Fruit fly (Drosophila melanogaster) whole organism, wandering third instar larva: ENCODE data around the gene CG34316.
A peak's percentile ranks its signal among the peaks of the same experiment; 100 is the strongest.

Source experiments
- Abd-B ChIP-seq: fragments of >200 bp; optimal IDR thresholded peaks from 2 replicates; lab custom pipeline; 2017; ENCODE audit warnings: missing biosample characterization, missing genetic modification characterization
- CG32264 ChIP-seq: fragments of 200-800 bp; sonication (Bioruptor generic); optimal IDR thresholded peaks from 2 replicates; lab custom pipeline; 2016; ENCODE audit warnings: missing biosample characterization, missing genetic modification characterization
- CG9705 ChIP-seq: fragments of 200-800 bp; sonication (Bioruptor generic); optimal IDR thresholded peaks from 2 replicates; lab custom pipeline; 2018; ENCODE audit warnings: missing biosample characterization, mild to moderate bottlenecking, missing genetic modification characterization
- CrebA ChIP-seq: fragments of 200-800 bp; sonication (Bioruptor generic); optimal IDR thresholded peaks from 2 replicates; lab custom pipeline; 2016; ENCODE audit warnings: missing biosample characterization, mild to moderate bottlenecking, missing genetic modification characterization, borderline replicate concordance
- Dfd ChIP-seq: fragments of >200 bp; optimal IDR thresholded peaks from 2 replicates; lab custom pipeline; 2017; ENCODE audit warnings: missing biosample characterization, missing genetic modification characterization
- Dif ChIP-seq: fragments of 200-275, 200-300 bp; sonication (Bioruptor generic); optimal IDR thresholded peaks from 2 replicates; lab custom pipeline; 2018; ENCODE audit warnings: missing biosample characterization, missing genetic modification characterization; ENCODE audit not compliant: partially characterized antibody
- GATAd ChIP-seq: sonication (Bioruptor generic); optimal IDR thresholded peaks from 2 replicates; lab custom pipeline; 2016; ENCODE audit warnings: missing biosample characterization, missing genetic modification characterization
- HLH106 ChIP-seq: fragments of 200-800 bp; optimal IDR thresholded peaks from 3 replicates; lab custom pipeline; 2019; ENCODE audit warnings: missing biosample characterization, mild to moderate bottlenecking, missing genetic modification characterization, moderate library complexity
- Hnf4 ChIP-seq: fragments of 200-800 bp; sonication (Bioruptor generic); optimal IDR thresholded peaks from 2 replicates; lab custom pipeline; 2016; ENCODE audit warnings: missing biosample characterization, mild to moderate bottlenecking, missing genetic modification characterization
- Hr78 ChIP-seq: fragments of >200 bp; optimal IDR thresholded peaks from 2 replicates; lab custom pipeline; 2017; ENCODE audit warnings: missing biosample characterization, missing genetic modification characterization
- Hr83 ChIP-seq: fragments of 200-300 bp; sonication (Bioruptor generic); optimal IDR thresholded peaks from 2 replicates; lab custom pipeline; 2016; ENCODE audit warnings: missing biosample characterization, mild to moderate bottlenecking, missing genetic modification characterization, moderate library complexity; ENCODE audit not compliant: poor library complexity, severe bottlenecking
- Jra ChIP-seq: sonication (Bioruptor generic); optimal IDR thresholded peaks from 2 replicates; lab custom pipeline; 2016; ENCODE audit warnings: missing biosample characterization, missing genetic modification characterization
- Mio ChIP-seq: sonication (Bioruptor generic); optimal IDR thresholded peaks from 2 replicates; lab custom pipeline; 2016; ENCODE audit warnings: missing biosample characterization, missing genetic modification characterization
- Myc ChIP-seq: fragments of >200 bp; optimal IDR thresholded peaks from 2 replicates; lab custom pipeline; 2017
- N ChIP-seq: fragments of >200 bp; optimal IDR thresholded peaks from 2 replicates; lab custom pipeline; 2018; ENCODE audit warnings: missing biosample characterization, missing external identifiers, missing genetic modification characterization
- OdsH ChIP-seq: fragments of 200-800 bp; sonication (Bioruptor generic); optimal IDR thresholded peaks from 2 replicates; lab custom pipeline; 2016; ENCODE audit warnings: missing biosample characterization, mild to moderate bottlenecking, missing genetic modification characterization
- Rel ChIP-seq, 2 experiments: fragments of 200-800 bp; sonication (Bioruptor generic) in 1 of 2; optimal IDR thresholded peaks; 2 replicates in 1 of 2; 3 replicates in 1 of 2; lab custom pipeline; 2016 to 2019; ENCODE audit warnings: mild to moderate bottlenecking in 2 of 2, missing biosample characterization in 2 of 2, missing genetic modification characterization in 2 of 2, moderate library complexity in 1 of 2
- Sp1 ChIP-seq: fragments of 200-800 bp; sonication (Bioruptor generic); optimal IDR thresholded peaks from 3 replicates; lab custom pipeline; 2019; ENCODE audit warnings: missing biosample characterization, mild to moderate bottlenecking, missing genetic modification characterization, moderate library complexity
- Vsx2 ChIP-seq: fragments of 200-300, 225-300 bp; sonication (Bioruptor generic); optimal IDR thresholded peaks from 2 replicates; lab custom pipeline; 2018; ENCODE audit warnings: missing biosample characterization, missing genetic modification characterization; ENCODE audit not compliant: partially characterized antibody
- br ChIP-seq: fragments of 200-800 bp; sonication (Bioruptor generic); optimal IDR thresholded peaks from 2 replicates; lab custom pipeline; 2016; ENCODE audit warnings: missing biosample characterization, missing genetic modification characterization
- brk ChIP-seq: fragments of 200-800 bp; sonication (Bioruptor generic); optimal IDR thresholded peaks from 2 replicates; lab custom pipeline; 2016; ENCODE audit warnings: missing biosample characterization, mild to moderate bottlenecking, missing genetic modification characterization
- dl ChIP-seq, 2 experiments: fragments of 175-275, 200-275 bp in 1 of 2; fragments of 200-275 bp in 1 of 2; sonication (Bioruptor generic); optimal IDR thresholded peaks; lab custom pipeline; 2018; ENCODE audit warnings: mild to moderate bottlenecking in 2 of 2, missing biosample characterization in 2 of 2, missing genetic modification characterization in 2 of 2, moderate library complexity in 2 of 2; ENCODE audit not compliant: partially characterized antibody in 2 of 2, insufficient read depth in 1 of 2
- dmrt93B ChIP-seq: fragments of 200-800 bp; sonication (Bioruptor generic); optimal IDR thresholded peaks from 2 replicates; lab custom pipeline; 2018; ENCODE audit warnings: missing biosample characterization, mild to moderate bottlenecking, missing genetic modification characterization
- dsf ChIP-seq: sonication (Bioruptor generic); optimal IDR thresholded peaks from 2 replicates; lab custom pipeline; 2016; ENCODE audit warnings: missing biosample characterization, missing genetic modification characterization, borderline replicate concordance
- ey ChIP-seq: fragments of 200-800 bp; sonication (Bioruptor generic); optimal IDR thresholded peaks from 2 replicates; lab custom pipeline; 2016; ENCODE audit warnings: missing biosample characterization, missing genetic modification characterization
- foxo ChIP-seq, 2 experiments: fragments of 200-800 bp; sonication (Bioruptor generic); optimal IDR thresholded peaks; 2 replicates in 1 of 2; 3 replicates in 1 of 2; lab custom pipeline; 2016 to 2017; ENCODE audit warnings: missing biosample characterization in 2 of 2, missing genetic modification characterization in 2 of 2
- fru ChIP-seq: fragments of 200-800 bp; sonication (Bioruptor generic); optimal IDR thresholded peaks from 3 replicates; lab custom pipeline; 2016; ENCODE audit warnings: missing biosample characterization, mild to moderate bottlenecking, missing genetic modification characterization
- h ChIP-seq: fragments of 200-800 bp; sonication (Bioruptor generic); optimal IDR thresholded peaks from 3 replicates; lab custom pipeline; 2016; ENCODE audit warnings: missing biosample characterization, mild to moderate bottlenecking, missing genetic modification characterization
- jim ChIP-seq: fragments of 175-275, 200-325 bp; sonication (Bioruptor generic); optimal IDR thresholded peaks from 2 replicates; lab custom pipeline; 2016; ENCODE audit warnings: missing biosample characterization, mild to moderate bottlenecking, missing genetic modification characterization
- lola ChIP-seq: fragments of >200 bp; optimal IDR thresholded peaks from 2 replicates; lab custom pipeline; 2017; ENCODE audit warnings: missing biosample characterization, missing genetic modification characterization
- pan ChIP-seq: fragments of >200 bp; optimal IDR thresholded peaks from 2 replicates; lab custom pipeline; 2017
- psq ChIP-seq: fragments of 200-800 bp; sonication (Bioruptor generic); optimal IDR thresholded peaks from 3 replicates; lab custom pipeline; 2017; ENCODE audit warnings: missing biosample characterization, mild to moderate bottlenecking, missing genetic modification characterization, moderate library complexity
- rgr ChIP-seq: fragments of 200-800 bp; sonication (Bioruptor generic); optimal IDR thresholded peaks from 3 replicates; lab custom pipeline; 2016; ENCODE audit warnings: missing biosample characterization, mild to moderate bottlenecking, missing genetic modification characterization
- sage ChIP-seq: fragments of 200-800 bp; sonication (Bioruptor generic); optimal IDR thresholded peaks from 2 replicates; lab custom pipeline; 2016; ENCODE audit warnings: missing biosample characterization, mild to moderate bottlenecking, missing genetic modification characterization
- sv ChIP-seq: fragments of 200-800 bp; sonication (Bioruptor generic); optimal IDR thresholded peaks from 3 replicates; lab custom pipeline; 2016; ENCODE audit warnings: missing biosample characterization, missing genetic modification characterization
- tai ChIP-seq: sonication (Bioruptor generic); optimal IDR thresholded peaks from 2 replicates; lab custom pipeline; 2016; ENCODE audit warnings: missing biosample characterization, missing genetic modification characterization
- usp ChIP-seq: fragments of >200 bp; optimal IDR thresholded peaks from 2 replicates; lab custom pipeline; 2017; ENCODE audit warnings: missing biosample characterization, missing genetic modification characterization
- woc ChIP-seq: sonication (Bioruptor generic); optimal IDR thresholded peaks from 2 replicates; lab custom pipeline; 2016; ENCODE audit warnings: missing biosample characterization, mild to moderate bottlenecking, missing genetic modification characterization

CG34316 gene

dm6 chr3R:15243046-15243356, 12.6 kb downstream of the CG34316 start:
- TF ChIP-seq Dif (GFP tag; lab: Kevin White, UChicago): no peak
- TF ChIP-seq Sp1 (GFP tag; lab: Kevin White, UChicago): no peak
- no peak for TF ChIP-seq sage (GFP tag; lab: Kevin White, UChicago)
- TF ChIP-seq N (GFP tag; lab: Kevin White, UChicago): no peak
- no peak for TF ChIP-seq GATAd (GFP tag; lab: Kevin White, UChicago)
- no peak for TF ChIP-seq sv (GFP tag; lab: Kevin White, UChicago)
- no peak for TF ChIP-seq brk (GFP tag; lab: Kevin White, UChicago)
- TF ChIP-seq OdsH (GFP tag; lab: Kevin White, UChicago): no peak
- TF ChIP-seq psq (GFP tag; lab: Kevin White, UChicago): no peak
- TF ChIP-seq tai: no peak
- TF ChIP-seq CG32264 (GFP tag; lab: Kevin White, UChicago): no peak
- TF ChIP-seq usp (GFP tag; lab: Kevin White, UChicago): no peak
- no peak for TF ChIP-seq rgr (GFP tag; lab: Kevin White, UChicago)
- TF ChIP-seq Hnf4 (GFP tag; lab: Kevin White, UChicago): no peak
- TF ChIP-seq CrebA (GFP tag; lab: Kevin White, UChicago): no peak
- no peak for TF ChIP-seq jim (GFP tag; lab: Kevin White, UChicago)
- TF ChIP-seq Abd-B (GFP tag; lab: Kevin White, UChicago): no peak
- TF ChIP-seq Hr78 (GFP tag; lab: Kevin White, UChicago): no peak
- TF ChIP-seq dsf (GFP tag; lab: Kevin White, UChicago): no peak

- peak; percentile 48 for TF ChIP-seq Dif (GFP tag; lab: Kevin White, UChicago)
- TF ChIP-seq Rel (GFP tag; optimal IDR thresholded peaks at IDR 0.05; lab: Kevin White, UChicago): peak; percentile 9
- peak; percentile 34 for TF ChIP-seq Rel (tag; optimal IDR thresholded peaks at IDR 0.05; lab: Kevin White, UChicago)
- TF ChIP-seq Hr78 (GFP tag; lab: Kevin White, UChicago): peak; percentile 29
- TF ChIP-seq fru (GFP tag; lab: Kevin White, UChicago): peak; percentile 0
- peak; percentile 63 for TF ChIP-seq h (GFP tag; lab: Kevin White, UChicago)
- TF ChIP-seq OdsH (GFP tag; lab: Kevin White, UChicago): no peak
- TF ChIP-seq CG32264 (GFP tag; lab: Kevin White, UChicago): peak; percentile 30
- TF ChIP-seq sage (GFP tag; lab: Kevin White, UChicago): peak; percentile 60
- TF ChIP-seq rgr (GFP tag; lab: Kevin White, UChicago): peak; percentile 13
- peak; percentile 69 for TF ChIP-seq N (GFP tag; lab: Kevin White, UChicago)
- TF ChIP-seq Myc: peak; percentile 56
- TF ChIP-seq dsf (GFP tag; lab: Kevin White, UChicago): no peak
- peak; percentile 4 for TF ChIP-seq ey (GFP tag; lab: Kevin White, UChicago)
- peak; percentile 33 for TF ChIP-seq Jra (GFP tag; lab: Kevin White, UChicago)
- TF ChIP-seq sv (GFP tag; lab: Kevin White, UChicago): no peak
- TF ChIP-seq brk (GFP tag; lab: Kevin White, UChicago): peak; percentile 34
Measured at dm6 chr3R:15243452-15243851, 13.1 kb downstream of the CG34316 start.

dm6 chr3R:15246601-15247000, 16.2 kb downstream of the CG34316 start:
- TF ChIP-seq Myc (no peak), CG32264 (GFP tag; lab: Kevin White, UChicago) (no peak), jim (GFP tag; lab: Kevin White, UChicago) (no peak), br (GFP tag; lab: Kevin White, UChicago) (peak; percentile 4), Sp1 (GFP tag; lab: Kevin White, UChicago) (peak; percentile 8), psq (GFP tag; lab: Kevin White, UChicago) (no peak), fru (GFP tag; lab: Kevin White, UChicago) (no peak), Mio (no peak), sage (GFP tag; lab: Kevin White, UChicago) (no peak), h (GFP tag; lab: Kevin White, UChicago) (peak; percentile 7), dl (GFP tag; optimal IDR thresholded peaks at IDR 0.05; lab: Kevin White, UChicago; ENCODE audit: insufficient read depth in 1 of 2, partially characterized antibody in 2 of 2) (no peak), HLH106 (no peak), foxo (GFP tag; optimal IDR thresholded peaks at IDR 0.05; lab: Kevin White, UChicago) (peak in 1 of 2 experiments; percentile 22), Abd-B (GFP tag; lab: Kevin White, UChicago) (no peak), OdsH (GFP tag; lab: Kevin White, UChicago) (no peak), Hr78 (GFP tag; lab: Kevin White, UChicago) (no peak), Dfd (no peak), sv (GFP tag; lab: Kevin White, UChicago) (no peak), GATAd (GFP tag; lab: Kevin White, UChicago) (no peak), woc (GFP tag; lab: Kevin White, UChicago) (no peak), lola (no peak), pan (lab: Kevin White, UChicago) (no peak), brk (GFP tag; lab: Kevin White, UChicago) (no peak), dsf (GFP tag; lab: Kevin White, UChicago) (no peak), usp (GFP tag; lab: Kevin White, UChicago) (no peak), N (GFP tag; lab: Kevin White, UChicago) (no peak), rgr (GFP tag; lab: Kevin White, UChicago) (no peak), tai (no peak), Hr83 (no peak), Hnf4 (GFP tag; lab: Kevin White, UChicago) (no peak), Dif (GFP tag; lab: Kevin White, UChicago) (no peak), Vsx2 (GFP tag; lab: Kevin White, UChicago) (no peak), CrebA (GFP tag; lab: Kevin White, UChicago) (no peak), Rel (GFP tag; optimal IDR thresholded peaks at IDR 0.05; lab: Kevin White, UChicago) (no peak), Rel (tag; optimal IDR thresholded peaks at IDR 0.05; lab: Kevin White, UChicago) (peak; percentile 98), CG9705 (GFP tag; lab: Kevin White, UChicago) (no peak), ey (GFP tag; lab: Kevin White, UChicago) (no peak), Jra (GFP tag; lab: Kevin White, UChicago) (peak; percentile 9), dmrt93B (GFP tag; lab: Kevin White, UChicago) (no peak)
